Fruit fly (Drosophila melanogaster): Measurements from ENCODE around the gene tgo.

Gene tgo

DNA sequence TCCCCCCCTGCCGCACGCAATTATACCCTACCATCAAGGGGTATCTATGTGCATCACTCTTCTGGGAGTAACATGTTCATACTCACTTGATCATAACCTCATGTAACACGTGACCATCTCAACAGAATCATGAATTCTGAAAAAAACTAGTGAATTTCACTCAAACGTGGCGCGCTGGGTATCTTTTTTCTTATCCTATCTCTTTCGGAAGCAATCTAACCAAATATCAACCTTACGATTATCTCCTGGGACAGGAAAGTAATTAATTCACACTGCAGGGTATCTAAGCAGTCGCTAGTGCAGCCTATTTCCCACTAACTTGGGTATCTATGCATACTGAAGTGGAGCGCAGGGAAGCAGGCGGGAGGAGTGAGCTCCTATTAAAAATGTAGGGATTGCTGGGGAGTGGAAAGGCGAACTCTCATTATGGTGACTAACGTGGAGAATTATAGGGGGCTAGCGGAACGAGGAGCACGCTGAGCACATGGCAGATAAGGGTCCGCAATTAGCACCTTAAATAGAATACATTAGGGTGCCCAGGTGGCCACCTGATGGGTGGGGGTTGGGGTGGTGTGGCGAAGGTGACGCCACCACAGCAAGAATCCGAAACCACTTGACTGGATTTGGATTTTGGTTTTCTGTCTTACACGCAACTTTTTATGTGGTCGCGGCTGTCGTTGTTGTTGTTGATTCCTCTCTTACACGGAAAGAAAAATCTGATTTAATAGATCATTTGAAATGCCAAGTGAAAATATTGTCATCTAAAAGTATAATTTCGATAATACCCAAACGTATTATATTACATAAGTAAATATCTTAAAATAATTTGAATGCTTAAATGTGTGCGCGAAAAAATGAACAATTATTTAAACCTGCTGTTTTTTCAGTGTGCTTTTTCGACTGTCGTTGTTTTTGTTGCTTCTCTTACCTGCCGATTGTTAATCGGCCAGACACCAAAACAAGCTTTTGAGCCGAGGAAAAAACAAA, 35.6 kb upstream of the tgo start (continued):
- peak; percentile 89 for TF ChIP-seq CG10267 (tag; optimal IDR thresholded peaks at IDR 0.05)
- peak; percentile 94 for TF ChIP-seq HHEX (GFP tag; optimal IDR thresholded peaks at IDR 0.05)
- TF ChIP-seq scrt (GFP tag; optimal IDR thresholded peaks at IDR 0.05) = peak; percentile 94
- no peak for TF ChIP-seq bigmax (GFP tag; optimal IDR thresholded peaks at IDR 0.05)
- TF ChIP-seq HmgZ (tag; optimal IDR thresholded peaks at IDR 0.05) = peak; percentile 95
- no peak for TF ChIP-seq ara (GFP tag; IDR thresholded peaks at IDR 0.05)
- TF ChIP-seq Abd-B (GFP tag; optimal IDR thresholded peaks at IDR 0.05) = peak; percentile 90
- TF ChIP-seq CG12219 (GFP tag; optimal IDR thresholded peaks at IDR 0.05) = peak; percentile 92
- TF ChIP-seq mam (GFP tag; optimal IDR thresholded peaks at IDR 0.05) = peak; percentile 74
- TF ChIP-seq Xbp1 (GFP tag; optimal IDR thresholded peaks at IDR 0.05) = peak; percentile 92
- peak; percentile 78 for TF ChIP-seq jing (GFP tag; optimal IDR thresholded peaks at IDR 0.05)
- TF ChIP-seq CG2202 (tag; optimal IDR thresholded peaks at IDR 0.05) = peak; percentile 85
- TF ChIP-seq CG1603 (tag; optimal IDR thresholded peaks at IDR 0.05) = peak; percentile 93
- no peak for TF ChIP-seq toy (GFP tag; IDR thresholded peaks at IDR 0.05)
- no peak for TF ChIP-seq gcm2 (GFP tag; optimal IDR thresholded peaks at IDR 0.05)
- TF ChIP-seq Bteb2 (GFP tag; optimal IDR thresholded peaks at IDR 0.05) = peak; percentile 80
- TF ChIP-seq CG10274 (GFP tag; optimal IDR thresholded peaks at IDR 0.05) = peak; percentile 92
- peak; percentile 62 for TF ChIP-seq CG3995 (GFP tag; optimal IDR thresholded peaks at IDR 0.05)
- TF ChIP-seq Drgx (GFP tag; IDR thresholded peaks at IDR 0.05) = no peak
- peak; percentile 86 for TF ChIP-seq dmrt11E (tag; optimal IDR thresholded peaks at IDR 0.05)
- TF ChIP-seq CG10321 (GFP tag; IDR thresholded peaks at IDR 0.05) = no peak
- TF ChIP-seq Rx (GFP tag; IDR thresholded peaks at IDR 0.05) = no peak
- no peak for TF ChIP-seq Sin3A (optimal IDR thresholded peaks at IDR 0.05)
- peak; percentile 71 for TF ChIP-seq crc (GFP tag; optimal IDR thresholded peaks at IDR 0.05)
- no peak for TF ChIP-seq CG34422 (GFP tag; IDR thresholded peaks at IDR 0.05)
- peak; percentile 70 for TF ChIP-seq Vsx1 (GFP tag; optimal IDR thresholded peaks at IDR 0.05)
- TF ChIP-seq CG8478 (optimal IDR thresholded peaks at IDR 0.05) = no peak
- TF ChIP-seq Ets97D (GFP tag; optimal IDR thresholded peaks at IDR 0.05) = peak; percentile 76
- TF ChIP-seq CG4854 (GFP tag; optimal IDR thresholded peaks at IDR 0.05) = peak; percentile 86
- peak; percentile 96 for TF ChIP-seq CG18599 (GFP tag; optimal IDR thresholded peaks at IDR 0.05)
- peak; percentile 92 for TF ChIP-seq CG12659 (GFP tag; optimal IDR thresholded peaks at IDR 0.05)
- peak; percentile 87 for TF ChIP-seq zen (tag; optimal IDR thresholded peaks at IDR 0.05)
- no peak for TF ChIP-seq ham (GFP tag; IDR thresholded peaks at IDR 0.05)
- peak; percentile 97 for TF ChIP-seq sens (GFP tag)
- no peak for TF ChIP-seq Aef1 (GFP tag; IDR thresholded peaks at IDR 0.05)
- peak; percentile 96 for TF ChIP-seq nmo (GFP tag; optimal IDR thresholded peaks at IDR 0.05)
- peak; percentile 73 for TF ChIP-seq HLH54F (GFP tag; optimal IDR thresholded peaks at IDR 0.05)
- no peak for TF ChIP-seq ap (GFP tag; IDR thresholded peaks at IDR 0.05)
- no peak for TF ChIP-seq nerfin-2 (GFP tag; IDR thresholded peaks at IDR 0.05; ENCODE audit: partially characterized antibody)
- TF ChIP-seq CG12391 (tag; optimal IDR thresholded peaks at IDR 0.05) = peak; percentile 96
- TF ChIP-seq Ssrp (tag; optimal IDR thresholded peaks at IDR 0.05) = peak; percentile 91
- peak; percentile 80 for TF ChIP-seq CG33213 (GFP tag; optimal IDR thresholded peaks at IDR 0.05)
- TF ChIP-seq Atf3 (GFP tag; optimal IDR thresholded peaks at IDR 0.05) = peak; percentile 10
- peak; percentile 94 for TF ChIP-seq oc (tag; optimal IDR thresholded peaks at IDR 0.05)
- no peak for TF ChIP-seq CG14667 (GFP tag; IDR thresholded peaks at IDR 0.05)
- TF ChIP-seq sc (optimal IDR thresholded peaks at IDR 0.05) = no peak
- peak; percentile 79 for TF ChIP-seq sc (GFP tag; optimal IDR thresholded peaks at IDR 0.05)
- TF ChIP-seq wek (GFP tag; optimal IDR thresholded peaks at IDR 0.05) = peak; percentile 50
- TF ChIP-seq onecut (GFP tag; IDR thresholded peaks at IDR 0.05) = peak; percentile 81
- no peak for TF ChIP-seq CG17612 (GFP tag; IDR thresholded peaks at IDR 0.05)

All from whole organism, embryonic.